Worm (Caenorhabditis elegans): ENCODE measurements around the gene R52.5.

R52.5 gene

DNA sequence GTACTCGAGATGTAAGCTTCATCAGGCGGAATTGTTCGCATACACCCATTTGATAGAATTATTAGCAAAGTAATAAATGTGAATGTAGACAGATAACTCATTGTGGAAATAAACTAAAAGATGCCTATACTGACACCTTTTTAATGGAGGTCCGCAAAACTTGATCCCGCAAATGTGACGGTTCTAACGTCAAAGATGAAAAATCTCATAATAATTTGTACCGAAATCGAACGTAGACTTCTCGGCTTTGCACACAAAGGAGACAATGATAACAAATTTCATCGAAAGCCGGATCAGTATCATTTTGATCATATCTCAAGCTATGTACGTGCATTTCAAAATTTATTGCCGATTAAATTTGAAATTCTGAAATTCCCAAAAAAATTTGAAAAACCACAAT lies 1.5 kb downstream of the R52.5 start, which contains the start of gene R52.4:
Gene R52.4 (minus strand): TSS at position 101 of the 400 bp plus-strand sequence.
- TF ChIP-seq zip-8 (tag; optimal IDR thresholded peaks at IDR 0.05) (no peak), mab-5 (tag; optimal IDR thresholded peaks at IDR 0.05) (no peak), snpc-4 (tag; optimal IDR thresholded peaks at IDR 0.05) (no peak), elt-3 (tag; optimal IDR thresholded peaks at IDR 0.05) (no peak), nhr-28 (tag; optimal IDR thresholded peaks at IDR 0.05) (no peak), unc-120 (tag; optimal IDR thresholded peaks at IDR 0.05; ENCODE audit: poor library complexity, severe bottlenecking) (no peak), mls-2 (tag; optimal IDR thresholded peaks at IDR 0.05) (no peak), drap-1 (GFP tag; optimal IDR thresholded peaks at IDR 0.05) (no peak), blmp-1 (tag; optimal IDR thresholded peaks at IDR 0.05) (no peak), nhr-2 (tag; optimal IDR thresholded peaks at IDR 0.05) (no peak)

ce11 chrII:2099139-2099976 lies 10.5 kb downstream of the R52.5 start, which contains the start of gene math-42:
math-42 (plus strand) TSS chrII:2099926.
- TF ChIP-seq sem-2 (GFP tag; optimal IDR thresholded peaks at IDR 0.05) = no peak
- TF ChIP-seq ham-2 (GFP tag; optimal IDR thresholded peaks at IDR 0.05) = no peak
- TF ChIP-seq mls-2 (tag; optimal IDR thresholded peaks at IDR 0.05) = no peak
- no peak for TF ChIP-seq sptf-1 (tag; optimal IDR thresholded peaks at IDR 0.05)
- TF ChIP-seq unc-39 (tag; optimal IDR thresholded peaks at IDR 0.05) = no peak

DNA sequence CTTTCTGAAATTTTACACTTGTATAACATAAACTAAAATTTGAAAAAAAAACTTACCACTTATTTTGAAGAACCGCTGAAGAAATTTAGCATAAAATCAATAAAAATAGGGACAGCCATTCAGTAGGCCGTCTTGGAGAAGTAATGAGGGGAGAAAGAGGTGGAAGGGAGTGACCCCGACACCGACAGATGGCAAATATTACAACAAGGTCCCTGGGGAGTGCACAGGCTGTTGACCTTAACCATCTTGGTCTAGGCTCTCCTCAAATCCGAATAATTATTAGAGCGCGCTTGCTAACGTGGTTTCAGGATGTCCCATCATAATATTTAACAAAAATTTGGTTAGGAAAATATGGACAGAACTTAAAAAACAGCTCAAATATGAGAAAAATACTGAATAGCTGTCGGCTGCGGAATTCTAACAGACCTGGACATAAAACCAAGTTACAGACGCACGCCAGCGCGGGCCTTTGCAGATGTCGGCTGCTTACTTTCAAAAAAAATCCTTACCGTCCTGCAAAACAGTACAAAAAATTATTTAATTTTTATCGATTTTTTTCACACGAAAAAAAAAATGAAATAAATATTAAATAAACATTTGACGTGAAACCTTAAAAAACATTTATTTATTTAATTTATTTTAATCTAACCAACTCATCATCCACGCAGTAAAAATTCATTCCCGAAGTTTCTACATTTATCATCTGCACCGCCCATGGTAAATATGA lies 14.8 kb downstream of the R52.5 start, which contains the start of gene T16A1.2:
Gene T16A1.2 (plus strand): TSS at position 677 of the 727 bp plus-strand sequence.
- TF ChIP-seq nhr-2 (tag; optimal IDR thresholded peaks at IDR 0.05) (peak; percentile 68), cnd-1 (tag; optimal IDR thresholded peaks at IDR 0.05) (peak; percentile 74), unc-120 (tag; optimal IDR thresholded peaks at IDR 0.05; ENCODE audit: poor library complexity, severe bottlenecking) (no peak)

DNA sequence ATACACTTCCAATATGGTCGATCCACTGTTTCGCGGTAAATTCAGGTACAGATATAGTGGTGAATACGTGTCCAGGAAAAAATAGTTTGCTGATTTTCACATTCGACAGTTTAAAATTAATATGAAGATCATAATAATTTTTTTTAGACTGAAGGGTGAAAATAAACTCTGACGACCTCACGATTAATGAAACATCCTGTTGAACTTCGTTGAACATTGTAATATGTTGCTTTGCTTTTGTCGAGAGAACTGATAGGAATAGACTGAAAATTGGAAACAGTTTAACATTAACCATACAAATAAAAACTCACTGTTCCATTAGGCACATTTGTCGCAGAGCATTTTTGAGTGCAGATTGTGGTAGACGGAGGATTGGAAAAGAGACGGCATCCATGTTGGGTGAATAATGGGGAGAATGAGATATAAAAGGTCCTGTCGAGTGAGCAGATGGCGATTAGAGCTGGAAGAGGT lies 16.4 kb downstream of the R52.5 start, which contains the start of gene fbxb-37:
Gene fbxb-37 (minus strand): TSS at position 421 of the 471 bp plus-strand sequence.
- peak; percentile 26 for TF ChIP-seq nhr-2 (tag; optimal IDR thresholded peaks at IDR 0.05)
- no peak for TF ChIP-seq snpc-4 (tag; optimal IDR thresholded peaks at IDR 0.05)
- no peak for TF ChIP-seq tbx-8 (GFP tag; optimal IDR thresholded peaks at IDR 0.05)

ce11 chrII:2091972-2092371 lies 17.9 kb downstream of the R52.5 start, which contains the start of gene T16A1.10:
T16A1.10 (minus strand) TSS chrII:2092094.
- TF ChIP-seq unc-62 (GFP tag; optimal IDR thresholded peaks at IDR 0.05) = no peak
- no peak for TF ChIP-seq flh-1 (GFP tag; optimal IDR thresholded peaks at IDR 0.05)
- TF ChIP-seq snpc-4 (tag; optimal IDR thresholded peaks at IDR 0.05) = no peak
- peak; percentile 82 for TF ChIP-seq lin-32 (GFP tag; optimal IDR thresholded peaks at IDR 0.05)
- no peak for TF ChIP-seq nhr-28 (tag; optimal IDR thresholded peaks at IDR 0.05)
- no peak for TF ChIP-seq ceh-83 (GFP tag; optimal IDR thresholded peaks at IDR 0.05)
- TF ChIP-seq sptf-1 (tag; optimal IDR thresholded peaks at IDR 0.05) = no peak
- TF ChIP-seq hlh-1 (tag; optimal IDR thresholded peaks at IDR 0.05) = peak; percentile 1
- peak; percentile 2 for TF ChIP-seq lin-13 (tag; optimal IDR thresholded peaks at IDR 0.05)
- TF ChIP-seq cnd-1 (tag; optimal IDR thresholded peaks at IDR 0.05) = peak; percentile 62

- TF ChIP-seq elt-3 (tag; optimal IDR thresholded peaks at IDR 0.05) (no peak), mep-1 (tag; optimal IDR thresholded peaks at IDR 0.05) (no peak), mab-5 (tag; optimal IDR thresholded peaks at IDR 0.05) (no peak), drap-1 (GFP tag; optimal IDR thresholded peaks at IDR 0.05) (no peak), ces-1 (GFP tag; optimal IDR thresholded peaks at IDR 0.05) (no peak)
Measured at ce11 chrII:2090605-2091004, 19.2 kb downstream of the R52.5 start, which contains the start of gene trpl-5. trpl-5 (minus strand) TSS chrII:2090636.

ce11 chrII:2087206-2087605 lies 22.6 kb downstream of the R52.5 start:
- TF ChIP-seq unc-62 (GFP tag; optimal IDR thresholded peaks at IDR 0.05) (no peak), pha-4 (tag; optimal IDR thresholded peaks at IDR 0.05) (no peak), nhr-237 (tag; optimal IDR thresholded peaks at IDR 0.05) (no peak), snpc-4 (tag; optimal IDR thresholded peaks at IDR 0.05) (no peak), unc-120 (tag; optimal IDR thresholded peaks at IDR 0.05; ENCODE audit: poor library complexity, severe bottlenecking) (no peak), ham-2 (GFP tag; optimal IDR thresholded peaks at IDR 0.05) (no peak), hlh-1 (tag; optimal IDR thresholded peaks at IDR 0.05) (no peak), sptf-1 (tag; optimal IDR thresholded peaks at IDR 0.05) (no peak), sem-2 (GFP tag; optimal IDR thresholded peaks at IDR 0.05) (no peak), unc-39 (tag; optimal IDR thresholded peaks at IDR 0.05) (no peak), mls-2 (tag; optimal IDR thresholded peaks at IDR 0.05) (no peak), mep-1 (tag; optimal IDR thresholded peaks at IDR 0.05) (no peak), ceh-39 (tag; optimal IDR thresholded peaks at IDR 0.05) (no peak), ceh-43 (GFP tag; optimal IDR thresholded peaks at IDR 0.05) (no peak)

Data from whole organism, mixed stage, embryonic.